Worm (Caenorhabditis elegans): ENCODE results near the gene gbb-2.

The gbb-2 gene

DNA sequence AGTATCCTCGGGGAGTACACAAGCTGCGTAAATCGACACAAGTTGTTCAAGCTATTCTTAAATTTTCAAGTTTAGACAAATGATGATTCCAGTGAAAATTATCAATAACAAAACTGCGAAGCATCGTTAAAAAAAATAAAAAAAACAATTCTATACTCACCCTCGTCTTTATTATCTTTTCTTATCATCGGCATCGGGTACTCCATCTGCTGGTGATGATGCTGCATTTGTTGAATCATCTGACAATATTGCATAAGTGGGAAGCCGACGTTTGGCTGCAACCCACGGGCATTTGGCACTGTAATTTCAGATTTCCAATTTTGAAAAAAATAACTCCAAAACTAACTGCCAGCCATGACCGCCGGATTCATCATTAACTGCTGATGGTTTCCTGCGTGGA, 25.2 kb downstream of the gbb-2 start:
- TF ChIP-seq tra-4 (tag; optimal IDR thresholded peaks at IDR 0.05), result no peak
- no peak for TF ChIP-seq aly-1 (tag; optimal IDR thresholded peaks at IDR 0.05)
- TF ChIP-seq F13C5.2 (tag; optimal IDR thresholded peaks at IDR 0.05), result no peak

DNA sequence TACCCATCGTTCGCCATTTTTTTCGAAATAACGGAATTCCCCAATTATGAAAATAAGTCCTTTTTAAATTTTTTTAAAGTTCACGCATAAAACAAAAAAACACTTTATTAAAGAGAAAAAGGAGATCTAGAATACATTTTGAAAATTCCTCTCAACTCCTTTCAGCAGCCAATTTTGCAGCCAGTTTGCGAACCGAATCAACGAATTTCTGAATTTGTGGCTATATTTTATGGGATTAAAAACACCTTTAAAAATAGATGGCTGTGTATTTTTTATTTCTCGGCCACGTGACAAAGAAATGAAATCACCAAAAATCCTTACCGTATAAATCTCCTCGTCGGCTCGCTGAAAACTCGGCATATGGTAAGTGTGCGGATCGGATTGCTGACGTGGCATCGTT, 26.5 kb downstream of the gbb-2 start, which contains the start of gene M01H9.10:
Gene M01H9.10 (minus strand): TSS at position 101 of the 400 bp plus-strand sequence.
- TF ChIP-seq tbx-37 (GFP tag; conservative IDR thresholded peaks at IDR 0.05) (no peak), flt-1 (GFP tag; IDR thresholded peaks at IDR 0.05) (no peak), ceh-13 (GFP tag; optimal IDR thresholded peaks at IDR 0.05) (no peak), scrt-1 (GFP tag; IDR thresholded peaks at IDR 0.05) (no peak), hmbx-1 (tag; optimal IDR thresholded peaks at IDR 0.05) (no peak), aly-1 (tag; optimal IDR thresholded peaks at IDR 0.05) (no peak), pes-1 (GFP tag; IDR thresholded peaks at IDR 0.05) (no peak), tra-4 (tag; optimal IDR thresholded peaks at IDR 0.05) (no peak), ama-1 (optimal IDR thresholded peaks at IDR 0.05) (no peak), ets-7 (tag; optimal IDR thresholded peaks at IDR 0.05) (no peak), hmg-4 (GFP tag; optimal IDR thresholded peaks at IDR 0.05) (no peak), F13C5.2 (tag; optimal IDR thresholded peaks at IDR 0.05) (no peak), B0310.2 (tag; optimal IDR thresholded peaks at IDR 0.05) (no peak), sea-1 (GFP tag; conservative IDR thresholded peaks at IDR 0.05) (no peak)

DNA sequence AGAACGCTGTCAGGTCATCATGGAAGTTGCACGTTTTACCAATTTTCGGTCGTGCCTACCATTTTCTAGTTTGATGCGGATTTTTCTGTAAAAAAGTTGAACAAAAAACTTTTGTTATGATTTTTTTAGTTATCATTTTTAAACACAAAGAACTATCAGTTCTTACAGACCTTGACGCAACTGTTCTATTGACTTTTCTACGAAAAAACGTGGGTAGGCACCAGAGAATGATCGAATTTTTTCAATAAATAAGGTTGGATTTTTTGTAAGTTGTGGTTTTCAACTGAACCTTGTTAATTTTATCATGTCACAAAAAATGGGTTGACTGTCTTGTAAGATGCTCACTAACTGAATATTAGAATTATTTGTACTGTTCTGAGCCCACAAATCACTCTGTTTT, 27.9 kb downstream of the gbb-2 start:
- TF ChIP-seq B0310.2 (tag; optimal IDR thresholded peaks at IDR 0.05) (no peak), sea-1 (GFP tag; conservative IDR thresholded peaks at IDR 0.05) (no peak), hnd-1 (tag; optimal IDR thresholded peaks at IDR 0.05) (no peak), ets-7 (tag; optimal IDR thresholded peaks at IDR 0.05) (no peak), pes-1 (GFP tag; IDR thresholded peaks at IDR 0.05) (no peak), flt-1 (GFP tag; IDR thresholded peaks at IDR 0.05) (no peak), tbx-37 (GFP tag; conservative IDR thresholded peaks at IDR 0.05) (no peak), ceh-36 (tag; optimal IDR thresholded peaks at IDR 0.05) (no peak), aly-1 (tag; optimal IDR thresholded peaks at IDR 0.05) (no peak), hmg-4 (GFP tag; optimal IDR thresholded peaks at IDR 0.05) (no peak), scrt-1 (GFP tag; IDR thresholded peaks at IDR 0.05) (no peak)

DNA sequence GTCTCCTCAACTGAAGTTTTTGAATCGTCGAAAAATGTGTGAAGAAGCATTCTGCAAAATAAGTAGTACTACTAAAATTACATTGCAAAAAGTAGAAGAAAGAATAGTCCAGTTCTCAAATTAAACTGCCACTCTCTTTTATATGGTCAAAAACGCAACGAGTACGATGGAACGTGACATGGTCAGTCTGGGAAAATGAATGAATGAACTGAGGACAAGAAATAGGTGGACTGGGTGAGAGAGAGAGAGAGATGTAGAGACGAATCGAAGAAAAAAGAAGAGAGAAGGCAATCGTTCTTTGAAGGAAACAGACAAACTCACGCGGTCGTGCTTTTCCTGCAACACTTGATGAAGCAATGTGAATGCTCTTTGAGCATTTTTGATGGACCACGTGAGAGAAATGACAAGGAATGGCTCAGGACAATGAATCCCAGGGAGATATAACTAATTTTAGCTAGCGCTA, 29.5 kb downstream of the gbb-2 start, which contains the start of gene M01H9.3:
Gene M01H9.3 (minus strand): TSS at position 51 of the 463 bp plus-strand sequence.
- TF ChIP-seq hmg-4 (GFP tag; optimal IDR thresholded peaks at IDR 0.05), result no peak
- TF ChIP-seq ceh-13 (GFP tag; optimal IDR thresholded peaks at IDR 0.05), result no peak
- TF ChIP-seq aly-1 (tag; optimal IDR thresholded peaks at IDR 0.05), result no peak
- TF ChIP-seq sea-1 (GFP tag; conservative IDR thresholded peaks at IDR 0.05), result no peak
- TF ChIP-seq scrt-1 (GFP tag; IDR thresholded peaks at IDR 0.05), result no peak
- TF ChIP-seq flt-1 (GFP tag; IDR thresholded peaks at IDR 0.05), result no peak
- no peak for TF ChIP-seq pes-1 (GFP tag; IDR thresholded peaks at IDR 0.05)
- TF ChIP-seq ets-7 (tag; optimal IDR thresholded peaks at IDR 0.05), result no peak

DNA sequence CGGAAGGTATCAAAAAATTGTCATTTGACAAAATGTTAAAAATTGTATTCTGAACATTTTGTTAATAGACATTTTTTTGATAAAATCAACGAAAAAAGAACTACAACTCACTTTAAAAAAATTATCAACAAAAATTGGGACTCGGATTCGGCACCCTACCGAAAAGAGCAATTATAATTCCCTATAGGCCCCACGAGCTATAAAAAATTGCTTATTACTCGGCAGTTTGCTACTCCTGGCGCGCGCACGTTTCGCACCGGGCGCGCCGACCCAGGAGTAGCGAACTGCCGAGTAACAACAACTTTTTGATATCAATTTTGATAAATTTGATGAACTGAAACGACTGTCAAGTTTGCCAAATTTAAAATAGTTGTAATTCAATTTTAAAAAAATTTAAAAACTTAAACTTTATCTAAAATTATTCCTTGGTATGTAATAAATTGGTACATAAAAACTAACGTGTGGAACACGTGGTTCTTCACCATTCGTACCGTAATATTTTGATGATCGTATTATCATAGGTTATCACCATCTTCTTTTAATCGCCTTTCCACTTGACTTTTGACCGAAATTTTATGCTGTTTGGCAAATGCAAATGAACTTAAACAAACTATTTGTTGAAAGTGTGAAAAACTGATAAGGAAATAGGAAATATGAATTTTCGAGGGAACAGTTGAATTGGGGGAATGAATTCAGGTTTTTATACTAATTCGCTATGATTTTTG, 31.0 kb downstream of the gbb-2 start:
- TF ChIP-seq ceh-13 (GFP tag; optimal IDR thresholded peaks at IDR 0.05), result no peak
- TF ChIP-seq ceh-36 (tag; optimal IDR thresholded peaks at IDR 0.05), result no peak
- TF ChIP-seq ama-1 (optimal IDR thresholded peaks at IDR 0.05), result no peak
- TF ChIP-seq sea-1 (GFP tag; conservative IDR thresholded peaks at IDR 0.05), result no peak
- TF ChIP-seq tbx-37 (GFP tag; conservative IDR thresholded peaks at IDR 0.05), result no peak
- TF ChIP-seq hnd-1 (tag; optimal IDR thresholded peaks at IDR 0.05), result no peak
- no peak for TF ChIP-seq aly-1 (tag; optimal IDR thresholded peaks at IDR 0.05)
- no peak for TF ChIP-seq flt-1 (GFP tag; IDR thresholded peaks at IDR 0.05)
- TF ChIP-seq ets-7 (tag; optimal IDR thresholded peaks at IDR 0.05), result no peak
- TF ChIP-seq hmbx-1 (tag; optimal IDR thresholded peaks at IDR 0.05), result no peak
- no peak for TF ChIP-seq pes-1 (GFP tag; IDR thresholded peaks at IDR 0.05)
- TF ChIP-seq tbx-11 (GFP tag; IDR thresholded peaks at IDR 0.05), result no peak
- no peak for TF ChIP-seq B0310.2 (tag; optimal IDR thresholded peaks at IDR 0.05)
- TF ChIP-seq hmg-4 (GFP tag; optimal IDR thresholded peaks at IDR 0.05), result no peak
- no peak for TF ChIP-seq tra-4 (tag; optimal IDR thresholded peaks at IDR 0.05)
- TF ChIP-seq F13C5.2 (tag; optimal IDR thresholded peaks at IDR 0.05), result no peak
- TF ChIP-seq scrt-1 (GFP tag; IDR thresholded peaks at IDR 0.05), result no peak

DNA sequence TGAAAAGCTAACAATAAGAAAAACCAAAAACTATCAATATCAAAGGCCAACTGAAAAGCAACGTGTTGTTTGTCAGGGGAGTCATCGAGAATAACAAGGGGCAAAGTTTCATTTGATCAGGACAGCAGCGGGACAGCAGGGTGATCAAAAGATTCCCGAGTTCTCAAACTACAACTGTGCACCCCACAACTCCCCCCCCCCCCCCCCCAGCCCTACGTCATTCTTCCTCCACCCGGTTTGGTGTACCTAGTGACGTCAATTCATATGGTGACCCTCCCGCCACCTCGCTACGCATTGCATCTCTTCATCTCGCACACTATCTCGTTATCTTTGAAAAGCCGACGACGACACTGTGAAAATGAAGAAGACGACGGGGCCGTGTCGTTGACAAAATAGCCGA, 32.8 kb downstream of the gbb-2 start:
- TF ChIP-seq tbx-11 (GFP tag; IDR thresholded peaks at IDR 0.05) (no peak), pes-1 (GFP tag; IDR thresholded peaks at IDR 0.05) (no peak), hnd-1 (tag; optimal IDR thresholded peaks at IDR 0.05) (no peak), hmbx-1 (tag; optimal IDR thresholded peaks at IDR 0.05) (no peak), sea-1 (GFP tag; conservative IDR thresholded peaks at IDR 0.05) (no peak), hmg-4 (GFP tag; optimal IDR thresholded peaks at IDR 0.05) (no peak), flt-1 (GFP tag; IDR thresholded peaks at IDR 0.05) (no peak), aly-1 (tag; optimal IDR thresholded peaks at IDR 0.05) (no peak), tbx-37 (GFP tag; conservative IDR thresholded peaks at IDR 0.05) (no peak), B0310.2 (tag; optimal IDR thresholded peaks at IDR 0.05) (no peak), ceh-36 (tag; optimal IDR thresholded peaks at IDR 0.05) (no peak), F13C5.2 (tag; optimal IDR thresholded peaks at IDR 0.05) (no peak), tra-4 (tag; optimal IDR thresholded peaks at IDR 0.05) (no peak), ama-1 (optimal IDR thresholded peaks at IDR 0.05) (no peak), scrt-1 (GFP tag; IDR thresholded peaks at IDR 0.05) (no peak), ceh-13 (GFP tag; optimal IDR thresholded peaks at IDR 0.05) (no peak), ets-7 (tag; optimal IDR thresholded peaks at IDR 0.05) (no peak)

DNA sequence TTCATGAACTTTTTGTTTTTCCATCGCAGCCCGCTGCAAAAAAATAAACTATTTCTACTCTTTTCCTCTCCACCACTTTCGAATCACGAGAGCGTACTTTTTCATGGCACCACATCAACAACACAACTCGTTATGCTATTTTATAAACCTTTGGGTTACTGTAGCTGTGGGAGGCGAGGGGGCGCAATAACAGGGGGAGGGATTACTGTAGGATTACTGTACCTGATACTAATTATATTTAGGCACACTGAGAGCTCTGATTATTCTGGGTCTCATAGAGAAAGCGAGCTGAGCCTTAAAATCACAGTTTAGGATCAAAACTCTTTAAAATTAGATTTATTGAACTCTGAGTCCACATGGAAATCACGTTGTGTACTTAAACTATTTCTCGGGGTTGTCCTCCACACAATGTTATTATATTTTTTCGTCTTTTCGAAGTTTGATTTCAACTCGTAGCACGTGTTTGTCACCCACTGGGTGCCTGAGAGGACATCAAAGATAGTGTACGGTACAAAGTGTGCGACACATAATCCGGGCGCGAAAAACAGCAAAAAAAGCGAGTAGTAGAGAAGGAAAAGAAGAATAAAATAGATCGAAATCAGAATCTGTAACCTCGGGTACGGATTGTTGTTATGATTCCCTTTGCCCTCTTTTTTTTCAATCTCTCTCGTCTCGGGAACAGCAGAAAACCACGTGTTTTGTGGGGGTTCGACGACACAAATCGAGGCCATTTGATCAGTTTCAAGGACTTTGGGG, 34.0 kb downstream of the gbb-2 start:
- no peak for TF ChIP-seq ceh-36 (tag; optimal IDR thresholded peaks at IDR 0.05)
- no peak for TF ChIP-seq sea-1 (GFP tag; conservative IDR thresholded peaks at IDR 0.05)
- TF ChIP-seq B0310.2 (tag; optimal IDR thresholded peaks at IDR 0.05), result no peak
- TF ChIP-seq tbx-11 (GFP tag; IDR thresholded peaks at IDR 0.05), result no peak
- no peak for TF ChIP-seq hnd-1 (tag; optimal IDR thresholded peaks at IDR 0.05)
- no peak for TF ChIP-seq flt-1 (GFP tag; IDR thresholded peaks at IDR 0.05)
